Worm (Caenorhabditis elegans) whole organism, L3 larva: ENCODE data around the gene slc-25A26.

Experiments
- ama-1 ChIP-seq: fragments of 150-350 bp; optimal IDR thresholded peaks from 2 replicates; lab custom pipeline; 2018
- ceh-16 ChIP-seq: sonication (generic microtip); optimal IDR thresholded peaks from 2 replicates; lab custom pipeline; 2017; ENCODE audit warnings: missing biosample characterization, missing genetic modification characterization
- elt-1 ChIP-seq: fragments of 150-350 bp; optimal IDR thresholded peaks from 2 replicates; lab custom pipeline; 2014; ENCODE audit warnings: missing biosample characterization, missing genetic modification characterization
- pha-4 ChIP-seq: fragments of 150-350 bp; optimal IDR thresholded peaks from 2 replicates; lab custom pipeline; 2014; ENCODE audit warnings: missing biosample characterization, missing genetic modification reagents, missing genetic modification characterization
- ztf-11 ChIP-seq: fragments of 150-350 bp; optimal IDR thresholded peaks from 2 replicates; lab custom pipeline; 2014; ENCODE audit warnings: missing biosample characterization, missing genetic modification characterization

DNA sequence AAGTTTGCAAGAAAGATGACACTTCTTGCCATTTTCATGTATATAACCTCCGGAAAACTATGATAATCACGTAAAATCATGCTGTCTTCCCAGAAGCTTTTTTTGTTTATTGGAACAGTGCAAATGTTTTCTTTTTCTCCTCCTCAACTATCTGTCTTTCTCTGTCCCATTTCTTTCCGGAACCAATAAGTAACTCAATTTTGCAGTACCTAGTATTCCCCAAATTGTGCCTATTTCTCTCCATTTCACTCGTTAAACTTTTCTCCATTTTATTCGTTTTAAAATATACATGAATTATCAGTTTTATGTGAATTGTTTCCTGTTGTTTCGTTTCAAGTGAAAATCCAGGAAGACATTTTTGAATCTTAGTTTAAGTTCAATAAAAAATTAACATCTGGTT lies 13.2 kb downstream of the slc-25A26 start:
- TF ChIP-seq ztf-11 (tag; lab: Kevin White, UChicago), result no peak
- TF ChIP-seq ceh-16, result no peak
- no peak for TF ChIP-seq elt-1
- no peak for TF ChIP-seq pha-4 (tag; lab: Kevin White, UChicago)
- no peak for TF ChIP-seq ama-1
